Fruit fly (Drosophila melanogaster): Measurements from ENCODE around the gene CG13760.
A peak's percentile ranks its signal among the peaks of the same experiment; 100 is the strongest.

Gene CG13760

DNA sequence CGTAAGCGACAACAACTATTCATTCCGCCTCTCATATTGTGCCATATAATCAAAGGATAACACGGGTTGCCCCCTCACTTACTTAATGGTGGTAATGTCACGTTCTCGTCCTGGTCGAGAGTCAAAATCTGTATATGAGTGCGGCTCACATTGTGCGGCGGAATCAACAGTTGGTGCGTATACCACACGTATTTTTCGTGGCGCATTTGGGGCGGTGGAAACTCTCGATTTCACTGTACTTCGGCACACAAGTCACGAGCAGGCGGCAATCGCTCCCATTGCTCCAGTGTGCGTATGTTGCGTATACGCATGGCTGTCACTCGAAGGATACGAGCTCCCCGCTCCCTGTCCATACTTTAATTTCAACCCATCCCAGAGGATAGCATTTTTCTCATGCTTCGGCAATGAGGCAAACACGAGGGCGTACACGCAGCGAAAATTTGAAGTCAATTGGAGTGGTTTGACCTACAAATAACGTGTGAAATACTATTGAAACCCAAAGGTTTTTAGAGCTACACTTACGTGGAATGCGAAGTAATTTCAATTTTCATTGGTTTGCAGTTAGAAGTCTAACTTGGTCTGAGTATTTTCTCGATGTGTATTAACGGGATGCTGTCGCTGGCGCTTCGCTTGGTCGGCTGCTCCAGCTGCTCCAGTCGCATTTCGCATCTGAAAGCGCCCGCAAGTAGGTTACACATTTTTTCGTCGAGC lies 3.6 kb downstream of the CG13760 start (continued):
- TF ChIP-seq YL-1 (GFP tag; optimal IDR thresholded peaks at IDR 0.05) (no peak), Nf-YC (tag; optimal IDR thresholded peaks at IDR 0.05) (peak; percentile 39), MESR4 (GFP tag; optimal IDR thresholded peaks at IDR 0.05) (no peak), pb (GFP tag; optimal IDR thresholded peaks at IDR 0.05) (peak; percentile 67), Usf (GFP tag; optimal IDR thresholded peaks at IDR 0.05) (peak; percentile 1), CG43689 (GFP tag; IDR thresholded peaks at IDR 0.05) (no peak), CG2678 (tag; optimal IDR thresholded peaks at IDR 0.05) (peak; percentile 81), Tbp (GFP tag; optimal IDR thresholded peaks at IDR 0.05) (no peak), TFAM (GFP tag; optimal IDR thresholded peaks at IDR 0.05) (no peak), Six4 (GFP tag; optimal IDR thresholded peaks at IDR 0.05) (peak; percentile 41), crol (GFP tag; IDR thresholded peaks at IDR 0.05) (no peak), CG11456 (GFP tag; IDR thresholded peaks at IDR 0.05) (peak; percentile 79), Adf1 (GFP tag; IDR thresholded peaks at IDR 0.05) (peak; percentile 62), repo (GFP tag; optimal IDR thresholded peaks at IDR 0.05) (peak; percentile 55), CG33213 (GFP tag; optimal IDR thresholded peaks at IDR 0.05) (peak; percentile 40), CG7987 (GFP tag; optimal IDR thresholded peaks at IDR 0.05) (peak; percentile 4), NfI (GFP tag; optimal IDR thresholded peaks at IDR 0.05) (peak; percentile 74), mld (GFP tag; IDR thresholded peaks at IDR 0.05; ENCODE audit: partially characterized antibody) (no peak), CG18619 (GFP tag; optimal IDR thresholded peaks at IDR 0.05) (peak; percentile 75), unpg (GFP tag; optimal IDR thresholded peaks at IDR 0.05) (peak; percentile 65), NC2β (GFP tag; optimal IDR thresholded peaks at IDR 0.05) (peak; percentile 40), Fer2 (tag; optimal IDR thresholded peaks at IDR 0.05) (peak; percentile 55), CG1602 (GFP tag; optimal IDR thresholded peaks at IDR 0.05) (peak; percentile 23), wek (GFP tag; optimal IDR thresholded peaks at IDR 0.05) (peak; percentile 25), tll (GFP tag; optimal IDR thresholded peaks at IDR 0.05) (no peak), zf30C (GFP tag; optimal IDR thresholded peaks at IDR 0.05) (peak; percentile 27), CG8478 (optimal IDR thresholded peaks at IDR 0.05) (no peak), CoRest (tag; optimal IDR thresholded peaks at IDR 0.05) (peak; percentile 52), CG9817 (tag; optimal IDR thresholded peaks at IDR 0.05) (peak; percentile 69), CG9932 (GFP tag; IDR thresholded peaks at IDR 0.05) (peak; percentile 81), bbx (GFP tag; IDR thresholded peaks at IDR 0.05; ENCODE audit: partially characterized antibody) (no peak), sens (GFP tag) (peak; percentile 92), CG4328 (GFP tag; optimal IDR thresholded peaks at IDR 0.05) (peak; percentile 27), Dip2 (GFP tag; IDR thresholded peaks at IDR 0.05) (no peak), dmrt99B (tag; optimal IDR thresholded peaks at IDR 0.05) (peak; percentile 77), D19B (GFP tag; optimal IDR thresholded peaks at IDR 0.05) (peak; percentile 58), D (optimal IDR thresholded peaks at IDR 0.05) (no peak), D (GFP tag; optimal IDR thresholded peaks at IDR 0.05) (peak; percentile 14), Drgx (GFP tag; IDR thresholded peaks at IDR 0.05) (peak; percentile 63), CG1832 (GFP tag; optimal IDR thresholded peaks at IDR 0.05) (no peak), gt (GFP tag; IDR thresholded peaks at IDR 0.05) (no peak), Hr39 (optimal IDR thresholded peaks at IDR 0.05) (no peak), mam (GFP tag; optimal IDR thresholded peaks at IDR 0.05) (peak; percentile 80), slou (GFP tag; optimal IDR thresholded peaks at IDR 0.05) (peak; percentile 53), CG3838 (GFP tag; optimal IDR thresholded peaks at IDR 0.05) (no peak), CG7357 (GFP tag; IDR thresholded peaks at IDR 0.05) (peak; percentile 70), zfh2 (GFP tag; optimal IDR thresholded peaks at IDR 0.05) (peak; percentile 81), Bdp1 (GFP tag; optimal IDR thresholded peaks at IDR 0.05) (peak; percentile 67), CG5953 (GFP tag; IDR thresholded peaks at IDR 0.05) (peak; percentile 66), kah (GFP tag; optimal IDR thresholded peaks at IDR 0.05) (no peak), CG15479 (GFP tag; optimal IDR thresholded peaks at IDR 0.05) (no peak)

Data from whole organism, embryonic.